Fruit fly (Drosophila melanogaster) whole organism, embryonic: ENCODE results near the gene PGRP-LE.
A peak's percentile ranks its signal among the peaks of the same experiment; 100 is the strongest.

ENCODE experiments used
- Adf1 ChIP-seq: fragments of 200-800 bp; sonication (Bioruptor generic); IDR thresholded peaks from 2 replicates; pipeline ENCODE4 v1.3.6; 2022; ENCODE audit warnings: missing biosample characterization, missing genetic modification characterization
- Asciz ChIP-seq: fragments of 200-800 bp; sonication (Bioruptor generic); optimal IDR thresholded peaks from 2 replicates; lab custom pipeline; 2017; ENCODE audit warnings: missing biosample characterization, mild to moderate bottlenecking, missing genetic modification characterization, missing genetic modification reagents
- B-H1 ChIP-seq: fragments of 200-800 bp; sonication (Bioruptor generic); IDR thresholded peaks from 3 replicates; pipeline ENCODE4 v1.3.6; 2022; ENCODE audit warnings: missing biosample characterization, missing genetic modification characterization
- CG1024 ChIP-seq: fragments of 200-800 bp; sonication (Bioruptor generic); IDR thresholded peaks from 2 replicates; pipeline ENCODE4 v1.3.6; 2022; ENCODE audit warnings: missing biosample characterization, missing genetic modification characterization
- CG10366 ChIP-seq: fragments of 200-800 bp; sonication (Bioruptor generic); IDR thresholded peaks from 2 replicates; pipeline ENCODE4 v1.3.6; 2022; ENCODE audit warnings: missing biosample characterization, missing genetic modification characterization
- CG11560 ChIP-seq: fragments of 200-800 bp; sonication (Bioruptor generic); IDR thresholded peaks from 3 replicates; pipeline ENCODE4 v1.3.6; 2022; ENCODE audit warnings: missing biosample characterization, missing genetic modification characterization
- CG11723 ChIP-seq: fragments of 200-800 bp; sonication (Bioruptor generic); optimal IDR thresholded peaks from 2 replicates; lab custom pipeline; 2017; ENCODE audit warnings: missing biosample characterization, mild to moderate bottlenecking, missing genetic modification characterization
- CG12104 ChIP-seq: fragments of 200-800 bp; sonication (Bioruptor generic); optimal IDR thresholded peaks from 3 replicates; lab custom pipeline; 2016; ENCODE audit warnings: missing biosample characterization, missing genetic modification characterization
- CG16813 ChIP-seq: fragments of 200-800 bp; sonication (Bioruptor generic); IDR thresholded peaks from 3 replicates; pipeline ENCODE4 v1.3.6; 2022; ENCODE audit warnings: missing biosample characterization, missing genetic modification characterization; ENCODE audit not compliant: partially characterized antibody
- CG18011 ChIP-seq: fragments of 200-800 bp; sonication (Bioruptor generic); optimal IDR thresholded peaks from 2 replicates; lab custom pipeline; 2017; ENCODE audit warnings: missing biosample characterization, missing genetic modification characterization, mild to moderate bottlenecking, moderate library complexity, missing genotype
- CG2889 ChIP-seq: fragments of 200-800 bp; sonication (Bioruptor generic); IDR thresholded peaks from 3 replicates; pipeline ENCODE4 v1.3.6; 2022; ENCODE audit warnings: missing biosample characterization, missing genetic modification characterization
- CG30020 ChIP-seq: fragments of 200-800 bp; optimal IDR thresholded peaks from 2 replicates; lab custom pipeline; 2019; ENCODE audit warnings: missing biosample characterization, mild to moderate bottlenecking, missing genetic modification characterization, moderate library complexity
- CG30403 ChIP-seq: fragments of 200-800 bp; sonication (Bioruptor generic); optimal IDR thresholded peaks from 3 replicates; lab custom pipeline; 2016; ENCODE audit warnings: missing biosample characterization, missing genetic modification characterization
- CG31365 ChIP-seq: fragments of 200-800 bp; sonication (Bioruptor generic); optimal IDR thresholded peaks from 2 replicates; lab custom pipeline; 2018; ENCODE audit warnings: missing biosample characterization, mild to moderate bottlenecking, missing genetic modification characterization
- CG32772 ChIP-seq: fragments of 200-800 bp; sonication (Bioruptor generic); IDR thresholded peaks from 2 replicates; pipeline ENCODE4 v1.3.6; 2022; ENCODE audit warnings: missing biosample characterization, missing genetic modification characterization
- CG3407 ChIP-seq: fragments of 200-800 bp; sonication (Bioruptor generic); optimal IDR thresholded peaks from 2 replicates; lab custom pipeline; 2018; ENCODE audit warnings: missing biosample characterization, mild to moderate bottlenecking, missing genetic modification characterization
- CG4617 ChIP-seq: fragments of 200-800 bp; sonication (Bioruptor generic); optimal IDR thresholded peaks from 3 replicates; lab custom pipeline; 2016; ENCODE audit warnings: missing biosample characterization, missing genetic modification characterization, borderline replicate concordance
- CG6689 ChIP-seq: fragments of 200-800 bp; sonication (Bioruptor generic); IDR thresholded peaks from 2 replicates; pipeline ENCODE4 v1.3.6; 2022; ENCODE audit warnings: missing biosample characterization, missing genetic modification characterization
- CG8089 ChIP-seq: fragments of 200-800 bp; sonication (Bioruptor generic); optimal IDR thresholded peaks from 3 replicates; lab custom pipeline; 2016; ENCODE audit warnings: missing biosample characterization, missing genetic modification characterization
- CG9797 ChIP-seq: fragments of 200-800 bp; sonication (Bioruptor generic); optimal IDR thresholded peaks from 3 replicates; lab custom pipeline; 2018; ENCODE audit warnings: missing biosample characterization, mild to moderate bottlenecking, missing genetic modification characterization
- CG9876 ChIP-seq: fragments of 200-800 bp; sonication (Bioruptor generic); optimal IDR thresholded peaks from 2 replicates; lab custom pipeline; 2016; ENCODE audit warnings: missing biosample characterization, missing genetic modification characterization
- CG9932 ChIP-seq: fragments of 200-800 bp; sonication (Bioruptor generic); IDR thresholded peaks from 2 replicates; pipeline ENCODE4 v1.3.6; 2022; ENCODE audit warnings: missing biosample characterization, missing genetic modification characterization
- Dbx ChIP-seq: fragments of 200-800 bp; sonication (Bioruptor generic); IDR thresholded peaks from 3 replicates; pipeline ENCODE4 v1.3.6; 2022; ENCODE audit warnings: missing biosample characterization, missing genetic modification characterization
- Dp ChIP-seq: fragments of 200-800 bp; sonication (Bioruptor generic); optimal IDR thresholded peaks from 2 replicates; lab custom pipeline; 2018; ENCODE audit warnings: missing biosample characterization, mild to moderate bottlenecking, missing genetic modification characterization, moderate library complexity
- E2f2 ChIP-seq: fragments of 200-800 bp; sonication (Bioruptor generic); IDR thresholded peaks from 2 replicates; pipeline ENCODE4 v1.3.6; 2022; ENCODE audit warnings: missing biosample characterization, missing genetic modification characterization
- Eip74EF ChIP-seq, 2 experiments: fragments of 200-800 bp in 1 of 2; fragments of >200 bp in 1 of 2; sonication (Bioruptor generic) in 1 of 2; optimal IDR thresholded peaks; 2 replicates each; lab custom pipeline; 2017 to 2019; ENCODE audit warnings: missing biosample characterization in 2 of 2, missing genetic modification characterization in 2 of 2, mild to moderate bottlenecking in 1 of 2, moderate library complexity in 1 of 2
- Ets65A ChIP-seq: fragments of 200-800 bp; sonication (Bioruptor generic); peaks from one replicate; lab custom pipeline; 2016; ENCODE audit warnings: missing biosample characterization, missing genetic modification characterization
- Fer1 ChIP-seq: fragments of 200-800 bp; sonication (Bioruptor generic); optimal IDR thresholded peaks from 2 replicates; lab custom pipeline; 2017; ENCODE audit warnings: missing biosample characterization, mild to moderate bottlenecking, missing genetic modification characterization
- Hey ChIP-seq: fragments of 200-800 bp; sonication (Bioruptor generic); optimal IDR thresholded peaks from 3 replicates; lab custom pipeline; 2018; ENCODE audit warnings: missing biosample characterization, mild to moderate bottlenecking, missing genetic modification characterization
- Med ChIP-seq: fragments of 200-800 bp; sonication (Bioruptor generic); peaks from one replicate; lab custom pipeline; 2016; ENCODE audit warnings: missing biosample characterization, missing genetic modification characterization, mild to moderate bottlenecking, inconsistent platforms, moderate library complexity
- abd-A ChIP-seq: fragments of 200-800 bp; sonication (Bioruptor generic); optimal IDR thresholded peaks from 3 replicates; lab custom pipeline; 2019; ENCODE audit warnings: missing biosample characterization, mild to moderate bottlenecking, missing genetic modification characterization, moderate library complexity
- bigmax ChIP-seq: fragments of 200-800 bp; sonication (Bioruptor generic); optimal IDR thresholded peaks from 2 replicates; lab custom pipeline; 2018; ENCODE audit warnings: missing biosample characterization, mild to moderate bottlenecking, missing genetic modification characterization
- caup ChIP-seq: fragments of 200-800 bp; sonication (Bioruptor generic); optimal IDR thresholded peaks from 3 replicates; lab custom pipeline; 2017; ENCODE audit warnings: missing biosample characterization, mild to moderate bottlenecking, missing genetic modification characterization, moderate library complexity; ENCODE audit not compliant: severe bottlenecking
- croc ChIP-seq: fragments of 200-800 bp; sonication (Bioruptor generic); conservative IDR thresholded peaks from 3 replicates; pipeline ENCODE4 v1.3.6; 2022; ENCODE audit warnings: missing biosample characterization, missing genetic modification characterization
- fru ChIP-seq: fragments of >200 bp; optimal IDR thresholded peaks from 2 replicates; lab custom pipeline; 2017
- gfzf ChIP-seq: fragments of 200-800 bp; sonication (Bioruptor generic); optimal IDR thresholded peaks from 2 replicates; lab custom pipeline; 2016; ENCODE audit warnings: missing biosample characterization, mild to moderate bottlenecking, missing genetic modification characterization, moderate library complexity
- ham ChIP-seq: fragments of 200-800 bp; sonication (Bioruptor generic); IDR thresholded peaks from 2 replicates; pipeline ENCODE4 v1.3.6; 2022; ENCODE audit warnings: missing biosample characterization, missing genetic modification characterization
- hb ChIP-seq: fragments of 200-800 bp; sonication (Bioruptor generic); IDR thresholded peaks from 3 replicates; pipeline ENCODE4 v1.3.6; 2022; ENCODE audit warnings: missing biosample characterization, missing genetic modification characterization; ENCODE audit not compliant: partially characterized antibody
- hth ChIP-seq: fragments of >200 bp; optimal IDR thresholded peaks from 2 replicates; lab custom pipeline; 2017; ENCODE audit warnings: inconsistent platforms
- ind ChIP-seq: fragments of 200-800 bp; sonication (Bioruptor generic); optimal IDR thresholded peaks from 3 replicates; lab custom pipeline; 2016; ENCODE audit warnings: missing biosample characterization, missing genetic modification characterization
- jing ChIP-seq: fragments of 200-800 bp; sonication (Bioruptor generic); optimal IDR thresholded peaks from 2 replicates; lab custom pipeline; 2018; ENCODE audit warnings: missing biosample characterization, mild to moderate bottlenecking, missing genetic modification characterization
- luna ChIP-seq: fragments of 200-800 bp; sonication (Bioruptor generic); optimal IDR thresholded peaks from 2 replicates; lab custom pipeline; 2016; ENCODE audit warnings: missing biosample characterization, missing genetic modification characterization
- mld ChIP-seq: fragments of 200-800 bp; sonication (Bioruptor generic); IDR thresholded peaks from 3 replicates; pipeline ENCODE4 v1.3.6; 2022; ENCODE audit warnings: missing biosample characterization, missing genetic modification characterization; ENCODE audit not compliant: partially characterized antibody
- p53 ChIP-seq: fragments of 200-800 bp; sonication (Bioruptor generic); optimal IDR thresholded peaks from 2 replicates; lab custom pipeline; 2016; ENCODE audit warnings: missing biosample characterization, missing genetic modification characterization
- pfk ChIP-seq: fragments of 200-800 bp; sonication (Bioruptor generic); optimal IDR thresholded peaks from 2 replicates; lab custom pipeline; 2018; ENCODE audit warnings: missing biosample characterization, mild to moderate bottlenecking, missing genetic modification characterization, moderate library complexity
- pho ChIP-seq: fragments of 200-800 bp; sonication (Bioruptor generic); optimal IDR thresholded peaks from 2 replicates; lab custom pipeline; 2016; ENCODE audit warnings: missing biosample characterization, missing genetic modification characterization
- pzg ChIP-seq: fragments of 200-800 bp; sonication (Bioruptor generic); optimal IDR thresholded peaks from 3 replicates; lab custom pipeline; 2018; ENCODE audit warnings: missing biosample characterization, mild to moderate bottlenecking, missing genetic modification characterization, moderate library complexity
- sima ChIP-seq: fragments of 200-800 bp; sonication (Bioruptor generic); optimal IDR thresholded peaks from 2 replicates; lab custom pipeline; 2016; ENCODE audit warnings: missing biosample characterization, missing genetic modification characterization
- slp2 ChIP-seq: fragments of 200-800 bp; sonication (Bioruptor generic); optimal IDR thresholded peaks from 2 replicates; lab custom pipeline; 2016; ENCODE audit warnings: missing biosample characterization, missing genetic modification characterization
- trem ChIP-seq: fragments of 200-800 bp; optimal IDR thresholded peaks from 3 replicates; lab custom pipeline; 2019; ENCODE audit warnings: missing biosample characterization, mild to moderate bottlenecking, missing genetic modification characterization, moderate library complexity

PGRP-LE gene

DNA sequence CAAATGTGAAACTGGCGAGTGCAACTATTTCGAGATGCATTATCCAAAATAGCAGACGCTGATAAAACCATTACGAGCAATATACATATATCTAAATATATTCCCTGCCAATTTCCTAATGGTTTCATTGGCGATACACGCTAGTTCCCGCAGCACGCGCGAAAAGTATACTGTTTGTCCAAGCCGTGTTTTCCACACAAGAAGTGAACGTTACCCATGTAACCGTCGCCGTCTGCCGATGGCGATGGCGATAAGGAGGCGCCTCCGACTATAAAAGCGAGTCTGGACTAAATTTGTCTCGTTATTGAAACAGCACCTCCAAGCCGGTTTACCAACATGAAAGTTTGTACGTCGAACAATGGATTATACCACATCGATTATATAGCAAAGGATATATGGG, 24.8 kb downstream of the PGRP-LE start, which contains the start of gene CG43673:
TSS of gene CG43673 (plus strand) at position 301 of the 400 bp plus-strand sequence.
- TF ChIP-seq trem (tag; lab: Kevin White, UChicago) (no peak), bigmax (GFP tag; lab: Kevin White, UChicago) (no peak)

DNA sequence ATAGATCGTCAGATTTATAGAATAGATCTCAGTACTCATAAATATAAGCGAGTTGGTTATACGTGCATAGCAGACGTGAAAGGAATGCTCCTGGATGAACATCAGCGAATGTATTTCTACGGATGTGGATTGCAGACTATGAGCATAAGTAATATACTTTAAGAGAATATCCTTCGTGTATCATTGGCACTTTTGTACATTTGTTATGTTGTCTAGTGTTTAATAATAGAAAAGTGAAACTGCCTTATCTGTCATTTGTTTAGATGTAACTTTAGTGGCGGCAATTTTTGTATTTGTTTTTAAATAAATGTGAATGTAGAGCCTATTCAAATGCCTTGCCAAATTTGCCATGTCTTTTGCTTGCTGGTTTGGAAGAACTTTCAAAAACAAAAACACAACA, 31.0 kb downstream of the PGRP-LE start, which contains the start of gene CG43672:
TSS of gene CG43672 (plus strand) at position 301 of the 400 bp plus-strand sequence.
- no peak for TF ChIP-seq CG16813
- no peak for TF ChIP-seq Hey (tag; lab: Kevin White, UChicago)
- TF ChIP-seq hth (lab: Kevin White, UChicago), result no peak
- TF ChIP-seq Eip74EF (GFP tag; optimal IDR thresholded peaks at IDR 0.05; lab: Kevin White, UChicago), result no peak
- TF ChIP-seq B-H1 (GFP tag; lab: Robert Waterston, UW), result no peak
- TF ChIP-seq jing (GFP tag; lab: Kevin White, UChicago), result no peak
- TF ChIP-seq Adf1 (GFP tag; lab: Robert Waterston, UW), result no peak
- no peak for TF ChIP-seq CG8089 (GFP tag; lab: Kevin White, UChicago)
- TF ChIP-seq croc (GFP tag; lab: Robert Waterston, UW), result no peak
- no peak for TF ChIP-seq Med
- TF ChIP-seq CG2889 (GFP tag; lab: Robert Waterston, UW), result no peak
- no peak for TF ChIP-seq CG11560 (tag; lab: Robert Waterston, UW)
- no peak for TF ChIP-seq pho (GFP tag; lab: Kevin White, UChicago)
- no peak for TF ChIP-seq CG9932 (GFP tag; lab: Robert Waterston, UW)
- no peak for TF ChIP-seq caup (GFP tag; lab: Kevin White, UChicago)
- TF ChIP-seq CG11723 (GFP tag; lab: Kevin White, UChicago), result no peak
- TF ChIP-seq luna (GFP tag; lab: Kevin White, UChicago), result no peak
- TF ChIP-seq CG30403 (GFP tag; lab: Kevin White, UChicago), result no peak

DNA sequence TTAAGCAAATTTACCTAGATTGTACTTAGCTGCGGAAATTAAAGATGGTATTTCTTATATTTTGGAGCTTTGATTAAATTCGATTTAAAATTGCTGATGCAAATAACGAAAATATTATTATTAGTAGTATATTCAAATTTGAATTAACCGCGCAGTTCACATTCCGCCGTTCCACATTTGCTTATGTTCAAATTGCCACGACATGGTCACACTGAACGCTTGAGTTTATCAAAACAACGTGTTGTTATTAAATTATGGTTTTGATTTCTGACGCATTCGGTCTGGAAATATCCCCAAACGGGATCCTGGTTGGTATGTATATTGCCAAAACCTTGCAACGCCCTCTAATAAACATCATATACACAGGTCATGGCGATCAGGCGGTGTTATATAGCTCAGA, 34.2 kb downstream of the PGRP-LE start, which contains the start of gene CG33172:
TSS of gene CG33172 (plus strand) at position 208 of the 400 bp plus-strand sequence.
- TF ChIP-seq mld (GFP tag; lab: Robert Waterston, UW), result no peak
- TF ChIP-seq CG10366 (GFP tag; lab: Robert Waterston, UW), result no peak
- TF ChIP-seq CG32772 (GFP tag; lab: Robert Waterston, UW), result no peak
- TF ChIP-seq sima (GFP tag; lab: Kevin White, UChicago), result no peak
- peak; percentile 52 for TF ChIP-seq gfzf (GFP tag; lab: Kevin White, UChicago)
- TF ChIP-seq Asciz (GFP tag; lab: Kevin White, UChicago), result no peak
- no peak for TF ChIP-seq abd-A (tag; lab: Kevin White, UChicago)
- TF ChIP-seq CG12104 (GFP tag; lab: Kevin White, UChicago), result no peak
- TF ChIP-seq hb (GFP tag; lab: Robert Waterston, UW), result no peak
- no peak for TF ChIP-seq CG18011 (GFP tag; lab: Kevin White, UChicago)
- TF ChIP-seq CG6689 (GFP tag; lab: Robert Waterston, UW), result no peak
- peak; percentile 59 for TF ChIP-seq CG30020 (tag; lab: Kevin White, UChicago)
- no peak for TF ChIP-seq CG1024 (GFP tag; lab: Robert Waterston, UW)
- TF ChIP-seq p53, result no peak
- no peak for TF ChIP-seq ham
- no peak for TF ChIP-seq ind (GFP tag; lab: Kevin White, UChicago)
- TF ChIP-seq Fer1 (GFP tag; lab: Kevin White, UChicago), result no peak
- peak; percentile 56 for TF ChIP-seq CG9797 (GFP tag; lab: Kevin White, UChicago)
- TF ChIP-seq CG3407 (GFP tag; lab: Kevin White, UChicago), result no peak
- no peak for TF ChIP-seq CG4617 (GFP tag; lab: Kevin White, UChicago)
- peak; percentile 86 for TF ChIP-seq E2f2 (GFP tag; lab: Robert Waterston, UW)
- no peak for TF ChIP-seq fru (lab: Kevin White, UChicago)
- TF ChIP-seq Dbx (GFP tag; lab: Robert Waterston, UW), result no peak
- peak; percentile 77 for TF ChIP-seq Dp (GFP tag; lab: Kevin White, UChicago)
- TF ChIP-seq pfk, result peak; percentile 93
- no peak for TF ChIP-seq Ets65A (GFP tag; lab: Kevin White, UChicago)
- TF ChIP-seq pzg, result peak; percentile 33
- TF ChIP-seq CG9876 (GFP tag; lab: Kevin White, UChicago), result no peak
- no peak for TF ChIP-seq CG31365 (tag; lab: Kevin White, UChicago)
- no peak for TF ChIP-seq slp2 (GFP tag; lab: Kevin White, UChicago)
